Worm (Caenorhabditis elegans) whole organism, L4 larva: ENCODE results near the gene ncx-7.

Experiments
- F44E2.7 ChIP-seq: fragments of 200-800 bp; sonication (Bioruptor generic); IDR thresholded peaks from 2 replicates; pipeline ENCODE4 v2.1.2; 2022; ENCODE audit warnings: missing genetic modification characterization, missing compliant biosample characterization
- ZK337.2 ChIP-seq: fragments of 200-800 bp; sonication (Bioruptor generic); IDR thresholded peaks from 2 replicates; pipeline ENCODE4 v1.3.6; 2022; ENCODE audit warnings: missing genetic modification reagents, missing genetic modification characterization, missing compliant biosample characterization
- arid-1 ChIP-seq: fragments of 200-800 bp; sonication (Bioruptor generic); conservative IDR thresholded peaks from 2 replicates; pipeline ENCODE4 v1.3.6; 2022; ENCODE audit warnings: missing genetic modification reagents, missing genetic modification characterization, missing compliant biosample characterization
- ceh-20 ChIP-seq: fragments of 200-800 bp; sonication (Bioruptor generic); IDR thresholded peaks from 2 replicates; pipeline ENCODE4 v1.3.6; 2022; ENCODE audit warnings: missing genetic modification reagents, missing genetic modification characterization, missing compliant biosample characterization
- ces-1 ChIP-seq: fragments of 150-350 bp; sonication (generic microtip); optimal IDR thresholded peaks from 4 replicates; lab custom pipeline; 2014; ENCODE audit warnings: missing biosample characterization, missing genetic modification reagents, missing genetic modification characterization
- daf-16 ChIP-seq, 3 experiments: sonication (generic microtip); optimal IDR thresholded peaks; 2 replicates each; lab custom pipeline; 2016 to 2017; ENCODE audit warnings: missing genetic modification characterization in 3 of 3, missing genetic modification reagents in 3 of 3, mild to moderate bottlenecking in 2 of 3, missing compliant biosample characterization in 2 of 3, missing biosample characterization in 1 of 3, moderate library complexity in 1 of 3
- daf-8 ChIP-seq: fragments of 200-800 bp; sonication (Bioruptor generic); IDR thresholded peaks from 2 replicates; pipeline ENCODE4 v1.3.6; 2022; ENCODE audit warnings: missing genetic modification characterization, missing compliant biosample characterization
- egl-43 ChIP-seq: fragments of 200-800 bp; sonication (Bioruptor generic); IDR thresholded peaks from 2 replicates; pipeline ENCODE4 v1.3.6; 2022; ENCODE audit warnings: missing genetic modification reagents, missing genetic modification characterization, missing compliant biosample characterization
- gei-8 ChIP-seq: fragments of 200-800 bp; sonication (Bioruptor generic); optimal IDR thresholded peaks from 2 replicates; lab custom pipeline; 2018; ENCODE audit warnings: mild to moderate bottlenecking, missing genetic modification characterization, missing compliant biosample characterization
- hif-1 ChIP-seq, 2 experiments: sonication (generic microtip); optimal IDR thresholded peaks; 2 replicates each; lab custom pipeline; 2016 to 2017; ENCODE audit warnings: missing compliant biosample characterization in 2 of 2, missing genetic modification characterization in 2 of 2, missing genetic modification reagents in 2 of 2, missing genotype in 2 of 2, mild to moderate bottlenecking in 1 of 2
- hlh-11 ChIP-seq: fragments of 200-800 bp; sonication (Bioruptor generic); optimal IDR thresholded peaks from 2 replicates; lab custom pipeline; 2018; ENCODE audit warnings: mild to moderate bottlenecking, missing genetic modification characterization, missing compliant biosample characterization
- lin-13 ChIP-seq: fragments of 150-350 bp; optimal IDR thresholded peaks from 2 replicates; lab custom pipeline; 2014; ENCODE audit warnings: missing biosample characterization, missing genetic modification reagents, missing genetic modification characterization
- lin-38 ChIP-seq: fragments of 200-800 bp; sonication (Bioruptor generic); IDR thresholded peaks from 2 replicates; pipeline ENCODE4 v1.3.6; 2022; ENCODE audit warnings: missing genetic modification reagents, missing genetic modification characterization, missing compliant biosample characterization
- lir-3 ChIP-seq: sonication (generic microtip); optimal IDR thresholded peaks from 2 replicates; lab custom pipeline; 2016; ENCODE audit warnings: mild to moderate bottlenecking, missing genetic modification characterization, missing compliant biosample characterization
- lsy-2 ChIP-seq, 2 experiments: fragments of 150-350 bp in 1 of 2; sonication (generic microtip) in 1 of 2; optimal IDR thresholded peaks; 2 replicates each; lab custom pipeline; 2014 to 2017; ENCODE audit warnings: missing biosample characterization in 2 of 2, missing genetic modification characterization in 2 of 2
- mdt-29 ChIP-seq: fragments of 200-800 bp; sonication (Bioruptor generic); IDR thresholded peaks from 2 replicates; pipeline ENCODE4 v1.3.6; 2022; ENCODE audit warnings: missing genetic modification reagents, missing genetic modification characterization, missing compliant biosample characterization
- nhr-11 ChIP-seq: fragments of 150-350 bp; optimal IDR thresholded peaks from 2 replicates; lab custom pipeline; 2014; ENCODE audit warnings: missing biosample characterization, missing genetic modification characterization
- nhr-28 ChIP-seq: fragments of 150-350 bp; optimal IDR thresholded peaks from 2 replicates; lab custom pipeline; 2014; ENCODE audit warnings: missing biosample characterization, missing genetic modification characterization
- nhr-42 ChIP-seq: fragments of 200-800 bp; sonication (Bioruptor generic); IDR thresholded peaks from 2 replicates; pipeline ENCODE4 v1.3.6; 2022; ENCODE audit warnings: missing genetic modification characterization, missing compliant biosample characterization
- nhr-48 ChIP-seq: sonication (generic microtip); optimal IDR thresholded peaks from 2 replicates; lab custom pipeline; 2016; ENCODE audit warnings: mild to moderate bottlenecking, missing genetic modification characterization, missing compliant biosample characterization
- pqm-1 ChIP-seq: sonication (generic microtip); optimal IDR thresholded peaks from 2 replicates; lab custom pipeline; 2017; ENCODE audit warnings: missing biosample characterization, missing genetic modification characterization
- rbr-2 ChIP-seq: sonication (generic microtip); optimal IDR thresholded peaks from 2 replicates; lab custom pipeline; 2016; ENCODE audit warnings: missing genotype, missing genetic modification characterization, missing compliant biosample characterization
- set-16 ChIP-seq: fragments of 200-800 bp; sonication (Bioruptor generic); IDR thresholded peaks from 2 replicates; pipeline ENCODE4 v1.3.6; 2022; ENCODE audit warnings: missing genetic modification reagents, missing genetic modification characterization, missing compliant biosample characterization
- tag-97 ChIP-seq: fragments of 200-800 bp; sonication (Bioruptor generic); IDR thresholded peaks from 2 replicates; pipeline ENCODE4 v1.3.6; 2022; ENCODE audit warnings: missing genetic modification characterization, missing compliant biosample characterization
- tra-1 ChIP-seq: fragments of 200-800 bp; sonication (Bioruptor generic); IDR thresholded peaks from 2 replicates; pipeline ENCODE4 v1.3.6; 2022; ENCODE audit warnings: missing genetic modification reagents, missing genetic modification characterization, missing compliant biosample characterization
- unc-62 ChIP-seq, 3 experiments: fragments of 150-350 bp in 1 of 3; sonication (generic microtip); optimal IDR thresholded peaks in 2 of 3; peaks in 1 of 3; 1 replicate in 1 of 3; 2 replicates in 2 of 3; lab custom pipeline; 2014 to 2017; ENCODE audit warnings: missing biosample characterization in 3 of 3, missing genetic modification characterization in 3 of 3, missing genetic modification reagents in 3 of 3, missing genotype in 1 of 3
- zag-1 ChIP-seq: fragments of 150-350 bp; optimal IDR thresholded peaks from 2 replicates; lab custom pipeline; 2014; ENCODE audit warnings: missing biosample characterization, missing genetic modification characterization
- zip-11 ChIP-seq: fragments of 200-800 bp; sonication (Bioruptor generic); IDR thresholded peaks from 2 replicates; pipeline ENCODE4 v1.3.6; 2022; ENCODE audit warnings: missing genetic modification characterization, missing compliant biosample characterization

ncx-7 gene

DNA sequence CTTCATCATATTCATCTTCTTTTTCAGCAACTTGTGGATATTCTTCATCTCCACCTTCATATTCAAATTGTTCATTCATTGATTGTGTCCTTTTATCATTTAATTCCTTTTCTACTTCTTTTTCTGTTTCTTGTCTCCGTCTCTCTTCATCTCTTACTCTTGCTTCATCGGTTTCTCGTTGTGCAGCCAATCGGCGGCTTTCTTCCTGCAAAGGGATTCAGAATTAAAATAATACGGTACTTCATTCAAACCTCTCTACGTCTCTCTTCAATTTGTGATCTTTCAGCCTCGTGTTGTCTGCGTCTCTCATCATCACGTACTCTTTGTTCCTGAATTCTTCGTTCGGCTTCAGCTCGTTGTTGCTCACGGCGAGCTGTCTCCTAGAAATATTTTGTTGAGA is 20.6 kb upstream of the ncx-7 start:
- TF ChIP-seq mdt-29 (GFP tag; lab: Robert Waterston, UW), result no peak
- TF ChIP-seq lin-38, result no peak
- peak in 1 of 2 experiments; percentile 87 for TF ChIP-seq unc-62 (GFP tag; optimal IDR thresholded peaks at IDR 0.05 in 1 of 2; lab: Kevin White, UChicago)
- no peak for TF ChIP-seq unc-62 (tag; optimal IDR thresholded peaks at IDR 0.05; lab: Kevin White, UChicago)
- peak; percentile 15 for TF ChIP-seq nhr-28 (tag; lab: Kevin White, UChicago)
- peak in 1 of 2 experiments; percentile 28 for TF ChIP-seq lsy-2 (tag; optimal IDR thresholded peaks at IDR 0.05; lab: Kevin White, UChicago)

DNA sequence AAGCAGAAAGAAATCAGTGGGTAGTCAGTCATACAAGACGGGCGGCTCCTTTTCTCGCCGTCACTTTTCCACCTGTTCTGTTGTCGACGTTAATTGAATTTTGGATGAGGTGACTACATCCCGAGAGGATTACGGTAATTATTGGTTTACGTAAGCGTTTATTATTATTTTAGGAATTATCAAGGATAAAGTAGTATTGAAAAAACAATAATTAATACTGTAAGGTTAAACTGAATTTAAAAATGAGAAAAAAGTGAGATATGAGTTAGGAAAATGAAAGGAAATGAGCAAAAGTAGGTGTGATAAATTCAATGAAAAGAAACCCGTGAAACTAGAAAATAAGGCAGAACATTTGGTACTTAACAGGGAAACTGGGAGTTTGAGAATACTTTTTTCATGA is 18.9 kb upstream of the ncx-7 start, which contains the start of gene hlh-4:
Gene hlh-4, minus strand, starts transcription at position 101 of the 400 bp plus-strand sequence.
- TF ChIP-seq tag-97, result no peak
- no peak for TF ChIP-seq egl-43 (GFP tag; lab: Robert Waterston, UW)
- no peak for TF ChIP-seq arid-1 (GFP tag; lab: Robert Waterston, UW)
- TF ChIP-seq ces-1 (GFP tag; lab: Kevin White, UChicago), result no peak
- TF ChIP-seq nhr-48 (tag; lab: Kevin White, UChicago), result no peak
- TF ChIP-seq rbr-2 (tag; lab: Kevin White, UChicago), result no peak
- TF ChIP-seq F44E2.7, result no peak

DNA sequence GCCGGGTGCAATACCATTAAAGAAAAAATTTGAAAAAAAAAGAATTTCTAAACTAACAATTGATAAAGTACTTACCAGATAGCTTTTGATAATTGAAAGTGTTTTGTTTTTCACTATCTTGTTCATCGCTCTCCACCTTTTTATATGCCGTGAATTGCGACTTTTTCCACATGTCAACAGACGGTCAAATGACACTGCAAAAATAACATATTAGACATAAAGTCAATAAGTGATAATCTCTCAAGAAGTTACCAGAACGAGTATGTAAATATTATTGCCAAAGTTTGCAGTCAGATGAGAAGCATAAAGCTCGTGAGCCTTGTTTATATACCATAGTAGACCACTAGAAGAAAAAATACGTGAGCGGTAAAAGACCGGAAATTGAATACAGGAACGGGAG is 15.8 kb upstream of the ncx-7 start, which contains the start of gene dao-6:
Gene dao-6, minus strand, starts transcription at position 345 of the 400 bp plus-strand sequence.
- no peak for TF ChIP-seq lin-13
- no peak for TF ChIP-seq hif-1 (tag; optimal IDR thresholded peaks at IDR 0.05; lab: Kevin White, UChicago)
- TF ChIP-seq daf-16 (GFP tag; optimal IDR thresholded peaks at IDR 0.05; lab: Kevin White, UChicago), result no peak
- peak; percentile 62 for TF ChIP-seq daf-16 (tag; optimal IDR thresholded peaks at IDR 0.05; lab: Kevin White, UChicago)
- TF ChIP-seq zip-11, result no peak
- TF ChIP-seq arid-1 (GFP tag; lab: Robert Waterston, UW), result no peak

DNA sequence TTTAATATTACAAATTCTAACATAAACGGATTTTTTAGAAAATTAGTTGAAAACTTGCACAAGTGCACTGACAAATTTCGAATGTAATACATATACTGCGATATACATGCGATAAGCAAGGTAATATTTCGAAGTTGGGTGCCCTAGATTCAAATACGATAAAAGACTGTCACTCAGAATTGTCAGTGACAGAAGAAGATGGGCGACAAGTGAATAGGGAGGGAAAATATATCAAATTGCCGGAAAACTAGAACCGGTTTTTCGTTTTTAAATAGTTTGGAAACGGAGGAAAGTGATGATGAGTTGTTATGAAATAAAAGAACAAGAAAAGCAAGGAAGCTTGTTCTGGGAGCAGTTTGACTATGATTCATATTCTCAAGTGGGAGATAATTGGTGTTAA is 13.9 kb upstream of the ncx-7 start:
- TF ChIP-seq nhr-48 (tag; lab: Kevin White, UChicago) (no peak), hlh-11 (tag; lab: Kevin White, UChicago) (no peak), pqm-1 (tag; lab: Kevin White, UChicago) (no peak), gei-8 (GFP tag; lab: Kevin White, UChicago) (no peak)
- TF ChIP-seq, all 104 proteins: peak for 0

DNA sequence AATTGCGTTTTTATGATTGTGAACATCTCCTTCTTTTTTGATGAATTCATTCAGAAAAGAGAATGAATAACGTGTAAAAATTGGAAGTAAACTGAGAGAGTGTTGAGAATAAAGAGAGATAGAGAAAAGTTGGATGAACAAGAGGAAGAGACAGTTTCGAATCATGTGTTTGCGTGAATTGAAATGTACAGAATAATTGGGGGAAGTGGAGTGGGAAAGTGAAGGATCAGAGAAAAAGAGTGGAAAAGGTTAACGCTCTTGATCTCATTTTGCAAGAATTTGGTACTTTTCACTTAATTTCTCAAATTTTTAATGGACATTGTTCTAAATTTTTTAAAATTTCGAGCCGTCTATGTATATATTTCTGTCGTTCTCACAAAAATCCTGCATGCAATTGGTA is 13.2 kb upstream of the ncx-7 start:
- TF ChIP-seq unc-62 (GFP tag; optimal IDR thresholded peaks at IDR 0.05 in 1 of 2; lab: Kevin White, UChicago) (peak in 1 of 2 experiments; percentile 55), unc-62 (tag; optimal IDR thresholded peaks at IDR 0.05; lab: Kevin White, UChicago) (no peak), zag-1 (no peak), set-16 (no peak), rbr-2 (tag; lab: Kevin White, UChicago) (no peak), lir-3 (tag; lab: Kevin White, UChicago) (no peak)

DNA sequence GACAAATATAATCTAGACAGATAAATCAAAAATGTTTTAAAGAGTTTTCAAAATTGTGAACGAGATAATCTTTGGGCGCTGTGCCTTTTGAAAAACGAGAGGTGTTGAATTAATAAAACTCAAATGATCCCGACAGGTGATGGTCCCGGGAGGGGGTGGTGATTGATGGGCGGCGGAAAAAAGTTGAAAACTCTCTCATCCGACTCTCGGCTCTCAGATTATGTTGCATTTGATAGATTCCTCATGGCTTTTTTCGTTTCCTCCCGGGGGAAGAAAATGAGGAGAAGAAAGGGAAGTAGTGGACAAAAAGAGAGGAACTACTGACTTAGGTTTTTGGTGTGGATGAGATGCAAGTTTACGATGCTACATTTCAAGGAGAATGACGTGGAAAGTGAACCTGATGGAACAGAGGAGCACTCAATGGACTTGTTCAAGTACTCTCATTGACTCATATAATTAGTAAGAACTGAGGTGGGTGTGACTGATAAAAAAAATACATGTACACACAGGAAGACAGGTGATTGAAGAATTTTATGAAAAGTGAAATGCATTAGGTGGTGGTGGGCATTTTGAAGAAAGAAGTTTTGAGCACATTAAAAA is 11.3 kb upstream of the ncx-7 start:
- TF ChIP-seq hif-1 (tag; optimal IDR thresholded peaks at IDR 0.05; lab: Kevin White, UChicago) (no peak), ceh-20 (GFP tag; lab: Robert Waterston, UW) (peak; percentile 83), daf-8 (GFP tag; lab: Robert Waterston, UW) (no peak), tra-1 (GFP tag; lab: Robert Waterston, UW) (peak; percentile 64; the same call in 1 of the 2 replicates), unc-62 (GFP tag; optimal IDR thresholded peaks at IDR 0.05 in 1 of 2; lab: Kevin White, UChicago) (peak in 1 of 2 experiments; percentile 99), unc-62 (tag; optimal IDR thresholded peaks at IDR 0.05; lab: Kevin White, UChicago) (no peak), ZK337.2 (GFP tag; lab: Robert Waterston, UW) (peak; percentile 26; the same call in 1 of the 2 replicates), nhr-42 (GFP tag; lab: Robert Waterston, UW) (no peak), nhr-11 (tag; lab: Kevin White, UChicago) (peak; percentile 16)
- TF ChIP-seq, all 104 proteins: peak for 5
